Fruit fly (Drosophila melanogaster): ENCODE data around the gene PDZ-GEF.

The PDZ-GEF gene

DNA sequence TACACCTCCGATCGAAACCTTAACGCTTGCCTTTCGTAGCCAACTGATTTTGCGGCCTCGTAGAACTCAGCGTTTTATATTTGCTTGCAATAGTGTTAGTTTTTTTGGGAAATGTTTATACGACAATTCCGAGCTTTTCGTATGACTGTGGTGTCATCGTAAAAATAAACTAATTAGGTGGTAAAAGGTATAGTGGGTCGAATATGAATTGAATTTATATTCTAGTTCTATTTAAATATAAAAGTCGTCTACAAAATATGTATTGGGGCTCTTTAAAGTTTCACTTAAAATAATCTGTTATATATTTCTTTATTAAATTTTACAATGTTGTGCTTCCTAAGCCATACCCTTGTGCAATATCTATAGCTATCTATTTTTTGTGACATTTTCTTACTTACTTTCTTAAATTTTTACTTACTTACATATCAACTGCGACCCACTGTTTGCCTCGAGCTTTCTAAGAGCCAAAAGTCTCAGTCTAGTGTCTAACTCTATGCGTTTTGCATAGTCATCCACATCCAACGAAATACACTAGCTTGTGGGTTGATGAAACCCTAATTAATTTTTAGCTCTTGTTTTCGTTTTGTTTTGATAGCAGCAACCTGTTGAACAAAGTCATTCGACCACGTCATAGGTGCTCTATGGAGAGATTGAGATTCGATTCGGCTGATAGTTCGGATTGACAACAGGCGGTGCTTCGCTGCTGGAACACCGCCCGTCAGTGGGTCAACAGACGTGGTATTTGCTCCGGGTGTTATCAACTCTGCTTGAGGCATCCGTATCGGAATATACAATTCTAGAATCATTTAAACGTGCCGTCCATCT, 27.6 kb downstream of the PDZ-GEF start, which contains the start of gene CG9498 (continued):
- no peak for TF ChIP-seq CG1832 (GFP tag; optimal IDR thresholded peaks at IDR 0.05)
- TF ChIP-seq CkIIα-i1 (GFP tag; IDR thresholded peaks at IDR 0.05), result no peak
- TF ChIP-seq mirr (GFP tag; optimal IDR thresholded peaks at IDR 0.05), result peak; percentile 81
- TF ChIP-seq luna (GFP tag; optimal IDR thresholded peaks at IDR 0.05), result peak; percentile 18
- TF ChIP-seq CG7987 (GFP tag; optimal IDR thresholded peaks at IDR 0.05), result no peak
- TF ChIP-seq Med (GFP tag), result peak; percentile 73
- TF ChIP-seq CG31224 (GFP tag; IDR thresholded peaks at IDR 0.05), result peak; percentile 82
- no peak for TF ChIP-seq CHES-1-like (GFP tag; optimal IDR thresholded peaks at IDR 0.05)
- peak; percentile 56 for TF ChIP-seq CG1602 (GFP tag; optimal IDR thresholded peaks at IDR 0.05)
- no peak for TF ChIP-seq CG30431 (GFP tag; optimal IDR thresholded peaks at IDR 0.05)
- TF ChIP-seq Sin3A (optimal IDR thresholded peaks at IDR 0.05), result no peak
- TF ChIP-seq E2f1 (GFP tag; IDR thresholded peaks at IDR 0.05), result peak; percentile 77
- no peak for TF ChIP-seq fd64A (GFP tag; optimal IDR thresholded peaks at IDR 0.05)
- no peak for TF ChIP-seq HLH54F (GFP tag; optimal IDR thresholded peaks at IDR 0.05)
- TF ChIP-seq gsb (GFP tag; IDR thresholded peaks at IDR 0.05), result peak; percentile 78; the same call in 1 of the 2 replicates
- TF ChIP-seq Optix (GFP tag; IDR thresholded peaks at IDR 0.05), result no peak
- TF ChIP-seq grn (GFP tag; optimal IDR thresholded peaks at IDR 0.05), result peak; percentile 92
- no peak for TF ChIP-seq sc (optimal IDR thresholded peaks at IDR 0.05)
- TF ChIP-seq sc (GFP tag; optimal IDR thresholded peaks at IDR 0.05), result peak; percentile 26
- no peak for TF ChIP-seq yki (optimal IDR thresholded peaks at IDR 0.05)
- peak; percentile 94 for TF ChIP-seq Fer1 (GFP tag; optimal IDR thresholded peaks at IDR 0.05)
- no peak for TF ChIP-seq hkb (optimal IDR thresholded peaks at IDR 0.05)
- TF ChIP-seq hkb (GFP tag; IDR thresholded peaks at IDR 0.05), result peak; percentile 77; the same call in 1 of the 2 replicates
- no peak for TF ChIP-seq pros (GFP tag; optimal IDR thresholded peaks at IDR 0.05)
- peak; percentile 64 for TF ChIP-seq CG9727 (GFP tag; optimal IDR thresholded peaks at IDR 0.05)
- no peak for TF ChIP-seq br (optimal IDR thresholded peaks at IDR 0.05)
- TF ChIP-seq nom (GFP tag; optimal IDR thresholded peaks at IDR 0.05), result no peak
- peak; percentile 4 for TF ChIP-seq Camta (GFP tag; optimal IDR thresholded peaks at IDR 0.05)
- TF ChIP-seq row (GFP tag; IDR thresholded peaks at IDR 0.05), result peak; percentile 90
- no peak for TF ChIP-seq Doc3 (GFP tag; IDR thresholded peaks at IDR 0.05; ENCODE audit: partially characterized antibody)
- TF ChIP-seq Drgx (GFP tag; IDR thresholded peaks at IDR 0.05), result no peak
- no peak for TF ChIP-seq inv (GFP tag; IDR thresholded peaks at IDR 0.05; ENCODE audit: partially characterized antibody)
- 0 out of 3 replicates have a peak, but pooled peaks have one; percentile 21 for TF ChIP-seq gce (GFP tag; IDR thresholded peaks at IDR 0.05)
- TF ChIP-seq pan (optimal IDR thresholded peaks at IDR 0.05), result no peak
- TF ChIP-seq pan (GFP tag; optimal IDR thresholded peaks at IDR 0.05 in 1 of 2, IDR thresholded peaks at IDR 0.05 in 1 of 2), result peak in 1 of 2 experiments; percentile 86
- peak; percentile 92 for TF ChIP-seq Hand (GFP tag; optimal IDR thresholded peaks at IDR 0.05)
- peak; percentile 66 for TF ChIP-seq nerfin-1 (tag; optimal IDR thresholded peaks at IDR 0.05)
- TF ChIP-seq maf-S (GFP tag; optimal IDR thresholded peaks at IDR 0.05), result no peak
- TF ChIP-seq Dp (GFP tag; optimal IDR thresholded peaks at IDR 0.05), result no peak
- TF ChIP-seq CG1024 (GFP tag; IDR thresholded peaks at IDR 0.05), result no peak
- TF ChIP-seq vvl (GFP tag; IDR thresholded peaks at IDR 0.05), result peak; percentile 57
- no peak for TF ChIP-seq zfh1 (GFP tag; IDR thresholded peaks at IDR 0.05)
- peak; percentile 39 for TF ChIP-seq CG2875 (GFP tag; optimal IDR thresholded peaks at IDR 0.05)
- TF ChIP-seq al (GFP tag; IDR thresholded peaks at IDR 0.05), result peak; percentile 92
- peak; percentile 91 for TF ChIP-seq grau (tag; optimal IDR thresholded peaks at IDR 0.05)
- TF ChIP-seq fru (optimal IDR thresholded peaks at IDR 0.05), result no peak
- peak; percentile 49 for TF ChIP-seq Max (GFP tag; optimal IDR thresholded peaks at IDR 0.05)
- no peak for TF ChIP-seq sima (GFP tag; optimal IDR thresholded peaks at IDR 0.05)
- no peak for TF ChIP-seq hth (optimal IDR thresholded peaks at IDR 0.05)
- peak; percentile 81 for TF ChIP-seq Ptx1 (GFP tag; IDR thresholded peaks at IDR 0.05)
- TF ChIP-seq CG6765 (GFP tag; optimal IDR thresholded peaks at IDR 0.05), result peak; percentile 82
- peak; percentile 82 for TF ChIP-seq CG17829 (tag; optimal IDR thresholded peaks at IDR 0.05)

Measured in whole organism, embryonic.